Fruit fly (Drosophila melanogaster) S2 (cell line): ENCODE results near the gene ush.

Source experiments
- CG8478 ChIP-seq: fragments of >200 bp; optimal IDR thresholded peaks from 2 replicates; lab custom pipeline; 2018
- CTCF ChIP-seq, 2 experiments: fragments of >200 bp; optimal IDR thresholded peaks; 2 replicates each; lab custom pipeline; 2018

Gene ush

dm6 chr2L:506443-506842 lies 30.4 kb downstream of the ush start:
- TF ChIP-seq CTCF (optimal IDR thresholded peaks at IDR 0.05; lab: Kevin White, UChicago) (no peak), CG8478 (lab: Kevin White, UChicago) (no peak)

DNA sequence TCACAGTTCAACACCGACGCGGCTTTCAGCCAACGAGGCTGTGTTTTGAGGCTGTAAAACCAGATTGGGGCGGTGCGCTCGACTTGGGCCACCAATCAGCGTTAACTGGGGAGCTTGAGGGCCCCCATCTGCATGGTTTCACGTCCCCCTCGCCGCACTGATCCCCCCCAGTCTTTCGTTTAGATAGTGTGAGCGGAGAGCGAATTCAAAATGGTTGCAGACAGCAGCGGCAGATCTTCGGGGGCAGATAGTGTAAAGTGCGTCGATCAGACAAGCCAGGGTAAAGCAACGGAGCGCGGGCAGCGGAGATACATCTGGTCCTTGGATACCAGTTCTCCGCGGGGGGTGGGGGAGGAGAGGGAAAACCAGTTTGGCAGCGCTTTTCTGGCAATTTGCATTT lies 31.1 kb downstream of the ush start:
- TF ChIP-seq CTCF (optimal IDR thresholded peaks at IDR 0.05; lab: Kevin White, UChicago) (no peak), CG8478 (lab: Kevin White, UChicago) (no peak)

DNA sequence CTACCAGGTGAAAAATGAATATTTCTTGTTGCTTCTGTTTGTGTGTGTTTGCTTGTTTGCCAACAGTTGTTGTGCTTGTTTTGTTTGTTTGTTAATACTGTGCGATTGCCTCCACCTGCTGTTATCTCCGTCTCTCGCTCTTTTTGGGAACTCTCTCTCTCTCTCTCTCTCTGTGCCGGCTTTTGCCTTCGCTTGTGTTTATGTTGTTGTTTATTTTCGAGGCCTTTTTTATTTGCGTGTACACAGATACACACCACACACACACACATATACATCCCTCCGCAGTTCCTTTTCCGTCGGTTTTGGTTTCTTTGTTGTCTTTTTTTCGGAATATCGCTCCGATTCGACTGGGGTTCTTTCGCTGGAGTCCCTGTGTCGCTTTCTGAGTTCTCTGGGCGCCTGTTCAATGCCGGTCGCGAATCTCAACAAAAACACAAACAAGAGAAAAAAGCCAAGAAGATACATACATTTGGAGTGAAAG lies 34.6 kb downstream of the ush start:
- TF ChIP-seq CTCF (optimal IDR thresholded peaks at IDR 0.05; lab: Kevin White, UChicago) (no peak), CG8478 (lab: Kevin White, UChicago) (no peak)

- TF ChIP-seq CTCF (optimal IDR thresholded peaks at IDR 0.05; lab: Kevin White, UChicago) (no peak), CG8478 (lab: Kevin White, UChicago) (no peak)
Measured at dm6 chr2L:512028-512427, 36.0 kb downstream of the ush start.

dm6 chr2L:513035-513434 lies 37.0 kb downstream of the ush start:
- TF ChIP-seq CTCF (optimal IDR thresholded peaks at IDR 0.05; lab: Kevin White, UChicago) = no peak
- no peak for TF ChIP-seq CG8478 (lab: Kevin White, UChicago)

DNA sequence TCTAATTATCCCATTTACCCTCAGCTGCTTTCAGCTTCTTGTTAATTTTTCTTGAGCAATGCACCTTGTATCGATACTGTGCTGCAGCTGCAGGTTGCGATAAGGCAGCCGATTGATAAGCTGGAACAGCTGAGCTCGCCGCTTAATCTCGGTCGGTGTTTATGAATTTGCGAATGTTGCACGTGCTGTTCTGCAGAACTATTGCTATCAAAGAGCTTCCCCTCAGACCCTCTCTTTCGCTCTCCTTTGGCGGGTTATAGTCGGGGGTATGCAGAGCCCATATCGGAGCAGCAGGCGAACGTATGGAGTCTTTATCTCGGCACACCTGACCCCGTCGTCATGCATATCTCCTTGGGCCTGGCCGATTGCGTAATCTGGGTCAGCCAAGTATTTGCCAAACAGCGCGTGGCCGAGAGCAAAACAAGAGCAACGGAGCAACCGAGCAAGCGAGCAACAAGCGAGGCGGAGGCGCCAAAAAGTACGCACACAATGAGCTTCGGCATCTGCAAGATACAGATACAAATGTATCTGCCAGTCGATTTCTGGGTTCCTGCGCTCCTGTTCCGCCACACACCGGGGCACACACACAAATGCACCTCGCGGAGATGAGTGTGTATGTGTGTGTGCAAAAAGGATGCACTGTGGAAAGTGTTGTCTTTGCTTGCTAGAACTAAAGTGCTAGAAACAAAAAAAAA lies 38.3 kb downstream of the ush start:
- TF ChIP-seq CG8478 (lab: Kevin White, UChicago) (no peak), CTCF (optimal IDR thresholded peaks at IDR 0.05; lab: Kevin White, UChicago) (no peak)

DNA sequence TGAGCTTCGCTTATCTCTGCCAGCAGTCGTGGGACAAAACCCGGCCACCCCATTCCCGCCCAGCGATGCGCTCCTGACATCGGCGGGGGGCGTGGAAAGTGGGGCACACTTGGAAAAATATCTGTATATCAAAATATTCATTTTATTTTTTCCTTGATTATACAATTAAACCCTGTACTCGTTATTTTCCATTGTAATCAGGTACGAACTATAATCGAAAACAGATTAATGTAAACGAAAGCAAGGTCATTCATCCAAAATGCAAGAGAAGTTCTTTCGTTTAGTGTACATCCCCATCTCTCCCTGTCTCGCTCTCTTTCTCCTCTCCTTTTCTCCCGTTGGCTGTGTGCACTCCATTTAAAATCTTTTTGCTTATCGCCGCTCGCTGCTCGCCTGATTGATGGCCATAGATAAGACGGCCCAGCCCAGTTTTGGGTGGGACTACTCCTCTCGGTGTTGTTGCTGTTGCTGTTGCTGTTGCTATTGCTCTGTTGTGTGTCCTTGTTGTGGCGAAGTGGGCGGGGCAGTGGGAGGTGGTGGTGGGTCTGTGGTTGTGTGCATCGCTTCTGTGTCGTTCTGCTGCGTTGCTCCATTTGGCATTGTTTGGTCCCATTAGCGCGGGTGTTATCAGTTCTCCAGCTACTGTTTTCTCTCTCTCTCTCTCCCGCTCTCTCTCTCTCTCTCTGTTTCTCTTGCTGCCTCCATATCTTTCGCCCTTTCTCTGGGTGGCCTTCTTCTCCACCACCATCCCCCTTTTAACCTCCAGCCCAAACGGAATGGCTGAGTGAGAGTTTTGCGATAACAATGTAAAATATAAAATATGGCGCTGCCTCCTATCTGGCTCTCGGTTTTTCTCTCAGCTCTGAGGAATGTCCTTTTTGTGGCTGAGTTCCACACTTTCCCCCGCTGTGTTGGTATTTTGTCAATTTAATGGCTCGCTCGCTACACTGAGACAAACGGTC lies 40.3 kb downstream of the ush start:
- TF ChIP-seq CG8478 (lab: Kevin White, UChicago) (no peak), CTCF (optimal IDR thresholded peaks at IDR 0.05; lab: Kevin White, UChicago) (no peak)

DNA sequence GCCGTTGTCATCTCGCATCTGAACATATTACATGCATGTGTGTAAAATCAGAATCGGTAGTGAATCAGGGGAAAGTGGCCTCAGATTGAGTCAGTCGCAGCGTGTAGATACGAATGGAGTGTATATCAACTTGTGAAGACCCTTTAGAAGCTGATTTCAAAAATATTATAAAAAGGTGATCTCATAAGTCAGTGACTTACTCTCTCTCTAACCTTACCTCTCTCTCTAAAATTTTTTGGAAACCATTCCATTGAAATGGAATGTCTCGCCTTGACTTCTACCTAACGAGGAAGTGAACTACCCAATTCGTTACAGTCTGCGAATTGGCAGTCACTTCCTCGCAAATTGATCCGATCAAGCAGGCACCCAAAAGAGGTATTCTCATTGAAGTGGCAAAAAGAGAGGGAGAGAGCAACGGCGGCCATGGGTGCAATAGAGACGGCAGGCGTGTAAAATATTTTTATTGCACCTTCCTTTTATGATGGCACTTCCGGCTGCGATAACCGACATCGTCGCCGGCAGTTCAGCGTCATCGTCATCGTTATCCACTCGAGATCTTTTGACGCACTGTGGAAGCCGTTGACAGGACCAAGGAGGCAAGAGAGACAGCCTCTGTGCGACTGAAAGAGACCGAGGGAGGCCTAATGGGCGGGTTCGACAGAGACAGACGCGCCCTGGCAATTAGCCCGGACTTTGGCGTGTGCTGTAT lies 42.0 kb downstream of the ush start:
- TF ChIP-seq CG8478 (lab: Kevin White, UChicago) = no peak
- TF ChIP-seq CTCF (optimal IDR thresholded peaks at IDR 0.05; lab: Kevin White, UChicago) = no peak

dm6 chr2L:518620-518913 lies 42.5 kb downstream of the ush start:
- TF ChIP-seq CG8478 (lab: Kevin White, UChicago) (no peak), CTCF (optimal IDR thresholded peaks at IDR 0.05; lab: Kevin White, UChicago) (no peak)

- TF ChIP-seq CG8478 (lab: Kevin White, UChicago) (no peak), CTCF (optimal IDR thresholded peaks at IDR 0.05; lab: Kevin White, UChicago) (no peak)
Measured at dm6 chr2L:518979-519891, 43.2 kb downstream of the ush start.

- TF ChIP-seq CG8478 (lab: Kevin White, UChicago) (no peak), CTCF (optimal IDR thresholded peaks at IDR 0.05; lab: Kevin White, UChicago) (no peak)
Measured at dm6 chr2L:520331-521000, 44.4 kb downstream of the ush start.

- TF ChIP-seq CG8478 (lab: Kevin White, UChicago) = no peak
- TF ChIP-seq CTCF (optimal IDR thresholded peaks at IDR 0.05; lab: Kevin White, UChicago) = no peak
Measured at dm6 chr2L:521001-521827, 45.2 kb downstream of the ush start.
